Worm (Caenorhabditis elegans) whole organism, L1 larva: ENCODE results near the gene grl-9.

Experiments
- aly-2 ChIP-seq: fragments of 150-350 bp; optimal IDR thresholded peaks from 2 replicates; lab custom pipeline; 2014; ENCODE audit warnings: missing biosample characterization, missing genetic modification characterization
- elt-2 ChIP-seq: sonication (generic microtip); optimal IDR thresholded peaks from 2 replicates; lab custom pipeline; 2016; ENCODE audit warnings: missing genetic modification characterization, mild to moderate bottlenecking, inconsistent platforms, missing compliant biosample characterization, missing genetic modification reagents
- elt-3 ChIP-seq, 6 experiments: fragments of 150-350 bp in 1 of 6; sonication (generic microtip); optimal IDR thresholded peaks; 2 replicates each; lab custom pipeline; 2017 to 2018; ENCODE audit warnings: missing biosample characterization in 6 of 6, missing genetic modification characterization in 6 of 6, inconsistent platforms in 1 of 6
- fkh-10 ChIP-seq: sonication (generic microtip); optimal IDR thresholded peaks from 2 replicates; lab custom pipeline; 2017; ENCODE audit warnings: missing biosample characterization, missing genetic modification reagents, missing genetic modification characterization
- irx-1 ChIP-seq: sonication (generic microtip); optimal IDR thresholded peaks from 2 replicates; lab custom pipeline; 2016; ENCODE audit warnings: missing genetic modification characterization, missing compliant biosample characterization
- lin-15B ChIP-seq: fragments of 150-350 bp; sonication (generic microtip); optimal IDR thresholded peaks from 3 replicates; lab custom pipeline; 2014; ENCODE audit warnings: missing biosample characterization, missing genetic modification characterization
- mep-1 ChIP-seq: fragments of 150-350 bp; optimal IDR thresholded peaks from 2 replicates; lab custom pipeline; 2014; ENCODE audit warnings: missing biosample characterization, missing genetic modification characterization
- nhr-11 ChIP-seq: fragments of 150-350 bp; optimal IDR thresholded peaks from 2 replicates; lab custom pipeline; 2014; ENCODE audit warnings: missing biosample characterization, missing genetic modification characterization
- nhr-237 ChIP-seq: fragments of 150-350 bp; optimal IDR thresholded peaks from 2 replicates; lab custom pipeline; 2014; ENCODE audit warnings: missing biosample characterization, missing genetic modification characterization
- unc-30 ChIP-seq: sonication (generic microtip); optimal IDR thresholded peaks from 2 replicates; lab custom pipeline; 2017; ENCODE audit warnings: missing biosample characterization, missing genetic modification characterization
- unc-62 ChIP-seq: fragments of 150-350 bp; optimal IDR thresholded peaks from 2 replicates; lab custom pipeline; 2014; ENCODE audit warnings: missing biosample characterization, missing genetic modification reagents, missing genetic modification characterization
- zag-1 ChIP-seq: fragments of 150-350 bp; optimal IDR thresholded peaks from 2 replicates; lab custom pipeline; 2014; ENCODE audit warnings: missing biosample characterization, missing genetic modification characterization

ce11 chrV:6764972-6765371, 33.5 kb upstream of the grl-9 start, which contains the start of gene bbs-8:
- no peak for TF ChIP-seq aly-2
- TF ChIP-seq irx-1: no peak
- TF ChIP-seq elt-2 (tag; lab: Kevin White, UChicago): no peak
- no peak for TF ChIP-seq fkh-10 (GFP tag; lab: Kevin White, UChicago)
- no peak for TF ChIP-seq nhr-237 (tag; lab: Kevin White, UChicago)
- TF ChIP-seq unc-30 (tag; lab: Kevin White, UChicago): no peak
- no peak for TF ChIP-seq mep-1 (tag; lab: Kevin White, UChicago)
- TF ChIP-seq zag-1: no peak
- TF ChIP-seq nhr-11 (tag; lab: Kevin White, UChicago): no peak
- no peak for TF ChIP-seq elt-3 (tag; optimal IDR thresholded peaks at IDR 0.05; lab: Kevin White, UChicago)
- TF ChIP-seq unc-62: no peak
- no peak for TF ChIP-seq lin-15B
